Worm (Caenorhabditis elegans): ENCODE results near the gene him-8.

The him-8 gene

DNA sequence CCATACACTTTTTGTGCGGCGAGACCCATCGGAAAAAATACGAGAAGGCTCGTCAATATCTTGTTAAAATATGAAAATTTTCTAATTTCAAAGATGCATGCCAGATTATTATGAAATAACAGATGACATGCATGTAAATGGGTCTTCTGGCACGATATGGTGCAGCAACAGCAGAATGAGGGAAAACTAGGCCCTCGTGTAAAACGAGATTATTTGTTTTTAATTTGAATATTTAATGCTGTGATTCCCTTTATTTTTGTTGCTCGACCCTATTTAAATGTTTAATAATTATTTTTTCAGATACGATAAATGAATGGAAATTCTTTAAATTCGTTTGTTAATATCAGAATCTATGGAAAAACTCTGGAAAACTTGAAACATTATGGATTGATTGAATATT is at the start of gene him-8:
Gene him-8 (plus strand): TSS at position 301 of the 400 bp plus-strand sequence.
- TF ChIP-seq pha-4 (tag; optimal IDR thresholded peaks at IDR 0.05) = no peak
- TF ChIP-seq ets-4 (tag; optimal IDR thresholded peaks at IDR 0.05) = no peak
- TF ChIP-seq rnt-1 (tag; optimal IDR thresholded peaks at IDR 0.05) = no peak
- TF ChIP-seq che-1 (tag; optimal IDR thresholded peaks at IDR 0.05) = no peak

DNA sequence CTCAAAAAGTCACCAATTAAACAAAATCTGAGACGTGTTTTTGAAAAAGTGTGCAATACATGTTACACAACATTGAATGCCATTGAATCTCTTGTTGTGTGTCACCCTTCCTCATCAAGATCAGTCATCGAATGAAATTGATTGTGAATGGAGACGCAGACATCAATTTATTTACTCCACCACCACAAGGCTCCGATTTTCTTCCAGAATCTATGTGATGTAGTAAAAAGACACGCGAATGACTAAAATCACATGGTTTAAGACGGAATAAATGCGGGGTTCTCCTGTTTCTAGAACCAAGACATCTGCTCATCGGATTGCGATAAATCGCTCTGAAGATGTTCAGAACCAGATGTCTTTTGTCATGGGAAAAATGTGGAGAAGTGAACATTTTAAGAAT is 49.0 kb upstream of the him-8 start:
- TF ChIP-seq ceh-18 (tag; optimal IDR thresholded peaks at IDR 0.05) = peak; percentile 9
- TF ChIP-seq eyg-1 (tag; optimal IDR thresholded peaks at IDR 0.05) = no peak
- no peak for TF ChIP-seq ceh-2 (tag; optimal IDR thresholded peaks at IDR 0.05)
- no peak for TF ChIP-seq mec-3 (tag; optimal IDR thresholded peaks at IDR 0.05; ENCODE audit: borderline replicate concordance)
- TF ChIP-seq sox-2 (GFP tag; IDR thresholded peaks at IDR 0.05) = no peak
- TF ChIP-seq ceh-6 (GFP tag; optimal IDR thresholded peaks at IDR 0.05) = no peak
- no peak for TF ChIP-seq zip-5 (tag; optimal IDR thresholded peaks at IDR 0.05)
- TF ChIP-seq ceh-48 (tag; optimal IDR thresholded peaks at IDR 0.05) = no peak
- TF ChIP-seq unc-55 (GFP tag; optimal IDR thresholded peaks at IDR 0.05) = peak; percentile 52
- no peak for TF ChIP-seq lin-11 (tag; optimal IDR thresholded peaks at IDR 0.05)
- TF ChIP-seq gmeb-2 (tag; optimal IDR thresholded peaks at IDR 0.05) = no peak
- no peak for TF ChIP-seq T23F11.4 (GFP tag; optimal IDR thresholded peaks at IDR 0.05)
- no peak for TF ChIP-seq ref-2 (tag; optimal IDR thresholded peaks at IDR 0.05)
- TF ChIP-seq hlh-30 (tag; optimal IDR thresholded peaks at IDR 0.05; ENCODE audit: insufficient read depth) = peak; percentile 32
- no peak for TF ChIP-seq ceh-34 (tag; optimal IDR thresholded peaks at IDR 0.05)
- TF ChIP-seq pha-4 (tag; optimal IDR thresholded peaks at IDR 0.05) = no peak
- TF ChIP-seq fax-1 (tag; optimal IDR thresholded peaks at IDR 0.05) = no peak
- no peak for TF ChIP-seq pros-1 (tag; optimal IDR thresholded peaks at IDR 0.05)
- TF ChIP-seq ama-1 (optimal IDR thresholded peaks at IDR 0.05) = no peak
- TF ChIP-seq pax-1 (tag; optimal IDR thresholded peaks at IDR 0.05) = no peak
- TF ChIP-seq ceh-22 (tag; optimal IDR thresholded peaks at IDR 0.05) = no peak
- no peak for TF ChIP-seq ceh-24 (tag; optimal IDR thresholded peaks at IDR 0.05)
- TF ChIP-seq unc-86 (tag; optimal IDR thresholded peaks at IDR 0.05) = no peak
- no peak for TF ChIP-seq tbx-2 (tag; optimal IDR thresholded peaks at IDR 0.05)
- TF ChIP-seq rnt-1 (tag; optimal IDR thresholded peaks at IDR 0.05) = peak; percentile 25
- TF ChIP-seq hlh-6 (tag; optimal IDR thresholded peaks at IDR 0.05) = no peak
- no peak for TF ChIP-seq sox-4 (tag; optimal IDR thresholded peaks at IDR 0.05)
- TF ChIP-seq hlh-8 (tag; optimal IDR thresholded peaks at IDR 0.05) = peak; percentile 73
- TF ChIP-seq dmd-4 (tag; optimal IDR thresholded peaks at IDR 0.05; ENCODE audit: borderline replicate concordance) = no peak
- no peak for TF ChIP-seq Y22D7AL.16 (tag; optimal IDR thresholded peaks at IDR 0.05)
- TF ChIP-seq pag-3 (tag; optimal IDR thresholded peaks at IDR 0.05; ENCODE audit: borderline replicate concordance) = no peak
- no peak for TF ChIP-seq ceh-45 (GFP tag; IDR thresholded peaks at IDR 0.05)

DNA sequence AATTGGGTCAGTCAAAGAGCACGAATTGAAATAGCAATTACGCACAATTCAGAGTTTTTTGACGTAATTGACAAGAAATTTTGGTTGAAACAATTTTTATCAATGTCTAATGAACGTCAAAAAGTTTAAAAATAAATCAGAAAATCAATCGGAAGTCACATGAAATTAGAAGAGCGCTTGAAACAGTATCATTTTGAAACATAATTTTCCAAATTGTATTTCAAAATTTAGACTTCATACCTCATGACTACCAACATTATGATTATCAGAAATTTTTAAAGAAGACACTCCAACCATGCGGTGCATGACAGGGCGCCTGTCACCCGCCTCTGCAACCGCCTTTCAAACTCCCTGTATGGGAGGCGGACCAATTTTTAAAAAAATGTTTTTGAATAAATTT is 48.4 kb upstream of the him-8 start:
- TF ChIP-seq che-1 (tag; optimal IDR thresholded peaks at IDR 0.05) = no peak
- no peak for TF ChIP-seq hlh-6 (tag; optimal IDR thresholded peaks at IDR 0.05)
- TF ChIP-seq nhr-11 (tag; optimal IDR thresholded peaks at IDR 0.05) = no peak
- no peak for TF ChIP-seq ceh-34 (tag; optimal IDR thresholded peaks at IDR 0.05)
- no peak for TF ChIP-seq ceh-14 (tag; optimal IDR thresholded peaks at IDR 0.05)

DNA sequence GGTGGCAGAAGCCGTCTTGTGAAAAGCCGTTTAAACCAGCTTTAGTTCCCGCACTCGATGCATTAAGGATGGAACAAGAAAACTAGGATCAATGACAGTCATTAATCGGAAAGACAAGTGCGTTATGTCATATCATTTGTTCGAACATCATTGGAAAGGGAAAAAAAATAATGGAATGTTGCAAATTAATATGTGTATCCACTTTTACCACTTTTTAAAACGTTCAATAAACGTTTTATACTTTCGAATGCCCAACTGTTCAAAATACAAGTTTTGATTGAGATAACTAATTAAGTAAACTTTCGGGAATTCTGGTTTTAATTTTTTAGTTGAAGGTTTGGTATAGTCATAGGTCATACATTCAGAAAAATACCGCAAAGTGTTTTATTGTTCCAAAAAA is 46.6 kb upstream of the him-8 start, which contains the start of gene C02F4.4:
Gene C02F4.4 (minus strand): TSS at position 101 of the 400 bp plus-strand sequence.
- TF ChIP-seq fkh-6 (tag; optimal IDR thresholded peaks at IDR 0.05) (no peak), ceh-19 (GFP tag; optimal IDR thresholded peaks at IDR 0.05) (no peak), ceh-18 (tag; optimal IDR thresholded peaks at IDR 0.05) (no peak), pqm-1 (tag; optimal IDR thresholded peaks at IDR 0.05) (no peak), hlh-6 (tag; optimal IDR thresholded peaks at IDR 0.05) (no peak), hlh-30 (tag; optimal IDR thresholded peaks at IDR 0.05; ENCODE audit: insufficient read depth) (no peak), ceh-22 (tag; optimal IDR thresholded peaks at IDR 0.05) (no peak), ceh-9 (tag; optimal IDR thresholded peaks at IDR 0.05) (no peak), npax-4 (tag; optimal IDR thresholded peaks at IDR 0.05) (no peak), tbx-2 (tag; optimal IDR thresholded peaks at IDR 0.05) (no peak), K09A11.1 (tag; optimal IDR thresholded peaks at IDR 0.05; ENCODE audit: insufficient read depth) (no peak), odd-2 (tag; optimal IDR thresholded peaks at IDR 0.05) (no peak), fax-1 (tag; optimal IDR thresholded peaks at IDR 0.05) (no peak), sdc-2 (tag; optimal IDR thresholded peaks at IDR 0.05) (no peak), Y22D7AL.16 (tag; optimal IDR thresholded peaks at IDR 0.05) (no peak), ceh-24 (tag; optimal IDR thresholded peaks at IDR 0.05) (no peak)
